Worm (Caenorhabditis elegans) whole organism, young adult: Measurements from ENCODE around the gene nhr-254.

Experiments used
- B0019.2 ChIP-seq: fragments of 200-800 bp; sonication (Bioruptor generic); conservative IDR thresholded peaks from 2 replicates; pipeline ENCODE4 v1.3.6; 2022; ENCODE audit warnings: missing genetic modification reagents, missing genetic modification characterization, missing compliant biosample characterization
- F33H1.4 ChIP-seq: fragments of 200-800 bp; sonication (Bioruptor generic); IDR thresholded peaks from 2 replicates; pipeline ENCODE4 v1.3.6; 2022; ENCODE audit warnings: missing genetic modification reagents, missing genetic modification characterization, missing compliant biosample characterization
- F39B2.1 ChIP-seq: fragments of 200-800 bp; sonication (Bioruptor generic); IDR thresholded peaks from 2 replicates; pipeline ENCODE4 v1.3.6; 2022; ENCODE audit warnings: missing genetic modification reagents, missing genetic modification characterization, missing compliant biosample characterization
- F52B5.7 ChIP-seq: sonication (generic microtip); optimal IDR thresholded peaks from 2 replicates; lab custom pipeline; 2016; ENCODE audit warnings: mild to moderate bottlenecking, missing genetic modification characterization, missing compliant biosample characterization
- K12H6.12 ChIP-seq: fragments of 200-800 bp; sonication (Bioruptor generic); optimal IDR thresholded peaks from 2 replicates; lab custom pipeline; 2018; ENCODE audit warnings: mild to moderate bottlenecking, missing genetic modification characterization, missing compliant biosample characterization
- Y79H2A.3 ChIP-seq: fragments of 200-800 bp; sonication (Bioruptor generic); conservative IDR thresholded peaks from 2 replicates; pipeline ENCODE4 v1.3.6; 2022; ENCODE audit warnings: missing genetic modification reagents, missing genetic modification characterization, missing compliant biosample characterization
- ama-1 ChIP-seq, 3 experiments: fragments of 150-350 bp in 1 of 3; sonication (generic microtip) in 2 of 3; optimal IDR thresholded peaks; 2 replicates each; lab custom pipeline; 2014 to 2018; ENCODE audit warnings: missing biosample characterization in 2 of 3, missing genetic modification characterization in 2 of 3, missing genetic modification reagents in 2 of 3
- aptf-2 ChIP-seq: fragments of 200-800 bp; sonication (Bioruptor generic); conservative IDR thresholded peaks from 2 replicates; pipeline ENCODE4 v1.3.6; 2022; ENCODE audit warnings: missing genetic modification reagents, missing genetic modification characterization, missing compliant biosample characterization
- athp-1 ChIP-seq: sonication (generic microtip); optimal IDR thresholded peaks from 2 replicates; lab custom pipeline; 2017; ENCODE audit warnings: mild to moderate bottlenecking, missing genetic modification characterization, missing compliant biosample characterization
- bed-1 ChIP-seq: fragments of 200-800 bp; sonication (Bioruptor generic); IDR thresholded peaks from 2 replicates; pipeline ENCODE4 v1.3.6; 2022; ENCODE audit warnings: missing genetic modification reagents, missing genetic modification characterization, missing compliant biosample characterization
- bed-2 ChIP-seq: fragments of 200-800 bp; sonication (Bioruptor generic); IDR thresholded peaks from 2 replicates; pipeline ENCODE4 v1.3.6; 2022; ENCODE audit warnings: missing genetic modification reagents, missing genetic modification characterization, missing compliant biosample characterization
- ceh-79 ChIP-seq: sonication (generic microtip); optimal IDR thresholded peaks from 2 replicates; lab custom pipeline; 2017; ENCODE audit warnings: mild to moderate bottlenecking, missing genetic modification characterization, missing compliant biosample characterization
- ceh-91 ChIP-seq: fragments of 200-800 bp; sonication (Bioruptor generic); IDR thresholded peaks from 2 replicates; pipeline ENCODE4 v1.3.6; 2022; ENCODE audit warnings: missing genetic modification reagents, missing genetic modification characterization, missing compliant biosample characterization
- die-1 ChIP-seq: sonication (generic microtip); optimal IDR thresholded peaks from 2 replicates; lab custom pipeline; 2016; ENCODE audit warnings: missing genotype, mild to moderate bottlenecking, missing genetic modification characterization, missing compliant biosample characterization
- dox-1 ChIP-seq: fragments of 200-800 bp; sonication (Bioruptor generic); IDR thresholded peaks from 2 replicates; pipeline ENCODE4 v1.3.6; 2022; ENCODE audit warnings: missing genetic modification reagents, missing genetic modification characterization, missing compliant biosample characterization
- egl-18 ChIP-seq: fragments of 200-800 bp; sonication (Bioruptor generic); IDR thresholded peaks from 2 replicates; pipeline ENCODE4 v1.3.6; 2022; ENCODE audit warnings: missing genetic modification reagents, missing genetic modification characterization, missing compliant biosample characterization
- egrh-3 ChIP-seq: fragments of 200-800 bp; sonication (Bioruptor generic); IDR thresholded peaks from 2 replicates; pipeline ENCODE4 v1.3.6; 2022; ENCODE audit warnings: missing genetic modification reagents, missing genetic modification characterization, missing compliant biosample characterization
- fkh-3 ChIP-seq: sonication (generic microtip); optimal IDR thresholded peaks from 2 replicates; lab custom pipeline; 2016; ENCODE audit warnings: mild to moderate bottlenecking, missing genetic modification characterization, missing compliant biosample characterization
- him-1 ChIP-seq: sonication (generic microtip); optimal IDR thresholded peaks from 2 replicates; lab custom pipeline; 2016; ENCODE audit warnings: missing genotype, missing genetic modification reagents, missing genetic modification characterization, missing compliant biosample characterization
- let-526 ChIP-seq: fragments of 200-800 bp; sonication (Bioruptor generic); IDR thresholded peaks from 2 replicates; pipeline ENCODE4 v1.3.6; 2022; ENCODE audit warnings: missing genetic modification reagents, missing genetic modification characterization, missing compliant biosample characterization
- lin-54 ChIP-seq: fragments of 200-800 bp; sonication (Bioruptor generic); optimal IDR thresholded peaks from 2 replicates; lab custom pipeline; 2018; ENCODE audit warnings: mild to moderate bottlenecking, missing genetic modification characterization, missing compliant biosample characterization
- lir-1 ChIP-seq: fragments of 200-800 bp; sonication (Bioruptor generic); conservative IDR thresholded peaks from 2 replicates; pipeline ENCODE4 v1.3.6; 2022; ENCODE audit warnings: missing genetic modification reagents, missing genetic modification characterization, missing compliant biosample characterization
- lsl-1 ChIP-seq: fragments of 200-800 bp; sonication (Bioruptor generic); optimal IDR thresholded peaks from 2 replicates; lab custom pipeline; 2018; ENCODE audit warnings: mild to moderate bottlenecking, missing genetic modification characterization, moderate library complexity, missing compliant biosample characterization
- lsy-27 ChIP-seq: sonication (generic microtip); optimal IDR thresholded peaks from 2 replicates; lab custom pipeline; 2017; ENCODE audit warnings: missing genetic modification characterization, mild to moderate bottlenecking, missing compliant biosample characterization, antibody characterized with exemption, missing genotype, borderline replicate concordance; ENCODE audit not compliant: insufficient read depth
- nfya-2 ChIP-seq: fragments of 200-800 bp; sonication (Bioruptor generic); IDR thresholded peaks from 2 replicates; pipeline ENCODE4 v1.3.6; 2022; ENCODE audit warnings: missing genetic modification reagents, missing genetic modification characterization, missing compliant biosample characterization
- nhr-90 ChIP-seq: sonication (generic microtip); optimal IDR thresholded peaks from 2 replicates; lab custom pipeline; 2016; ENCODE audit warnings: missing genotype, mild to moderate bottlenecking, missing genetic modification characterization, missing compliant biosample characterization
- repo-1 ChIP-seq: sonication (generic microtip); optimal IDR thresholded peaks from 2 replicates; lab custom pipeline; 2017; ENCODE audit warnings: mild to moderate bottlenecking, missing genetic modification characterization, missing compliant biosample characterization
- rpc-1 ChIP-seq, 2 experiments: fragments of 150-350 bp in 1 of 2; sonication (generic microtip) in 1 of 2; optimal IDR thresholded peaks; 2 replicates each; lab custom pipeline; 2014 to 2018; ENCODE audit warnings: missing biosample characterization in 1 of 2, missing genetic modification characterization in 1 of 2, missing genetic modification reagents in 1 of 2, missing genotype in 1 of 2
- sea-2 ChIP-seq: fragments of 200-800 bp; sonication (Bioruptor generic); IDR thresholded peaks from 2 replicates; pipeline ENCODE4 v1.3.6; 2022; ENCODE audit warnings: missing genetic modification characterization, missing compliant biosample characterization
- somi-1 ChIP-seq: fragments of 200-800 bp; sonication (Bioruptor generic); optimal IDR thresholded peaks from 2 replicates; lab custom pipeline; 2018; ENCODE audit warnings: mild to moderate bottlenecking, missing genetic modification characterization, missing compliant biosample characterization
- zfh-2 ChIP-seq: fragments of 200-800 bp; sonication (Bioruptor generic); conservative IDR thresholded peaks from 2 replicates; pipeline ENCODE4 v1.3.6; 2022; ENCODE audit warnings: missing genetic modification reagents, missing genetic modification characterization, missing compliant biosample characterization
- ztf-28 ChIP-seq: fragments of 200-800 bp; sonication (Bioruptor generic); IDR thresholded peaks from 2 replicates; pipeline ENCODE4 v1.3.6; 2022; ENCODE audit warnings: missing genetic modification reagents, missing genetic modification characterization, missing compliant biosample characterization

Gene nhr-254

ce11 chrV:360068-360467, 32.4 kb upstream of the nhr-254 start:
- TF ChIP-seq fkh-3 (tag; lab: Kevin White, UChicago) (no peak), ceh-79 (tag; lab: Kevin White, UChicago) (no peak), lin-54 (GFP tag; lab: Kevin White, UChicago) (no peak), repo-1 (tag; lab: Kevin White, UChicago) (no peak), K12H6.12 (tag; lab: Kevin White, UChicago) (no peak), bed-2 (GFP tag; lab: Robert Waterston, UW) (no peak), F39B2.1 (GFP tag; lab: Robert Waterston, UW) (no peak), ceh-91 (GFP tag; lab: Robert Waterston, UW) (no peak), egl-18 (no peak), zfh-2 (no peak)
- TF ChIP-seq, all 124 proteins: peak for 0

- TF ChIP-seq let-526 (GFP tag; lab: Robert Waterston, UW) (no peak), zfh-2 (peak; percentile 41; the same call in 1 of the 2 replicates)
Observed at ce11 chrV:361291-361690, 31.1 kb upstream of the nhr-254 start.

- no peak for TF ChIP-seq F52B5.7 (tag; lab: Kevin White, UChicago)
- TF ChIP-seq F33H1.4 (GFP tag; lab: Robert Waterston, UW), result no peak
- TF ChIP-seq rpc-1 (optimal IDR thresholded peaks at IDR 0.05; lab: Kevin White, UChicago), result no peak
- TF ChIP-seq rpc-1 (tag; optimal IDR thresholded peaks at IDR 0.05; lab: Kevin White, UChicago), result no peak
- TF ChIP-seq somi-1 (GFP tag; lab: Kevin White, UChicago), result no peak
- no peak for TF ChIP-seq die-1 (tag; lab: Kevin White, UChicago)
Observed at ce11 chrV:364650-365049, 27.8 kb upstream of the nhr-254 start, which contains the start of gene mltn-6. Gene mltn-6 (plus strand): TSS chrV:364950.

- no peak for TF ChIP-seq sea-2 (GFP tag; lab: Robert Waterston, UW)
- no peak for TF ChIP-seq Y79H2A.3 (GFP tag; lab: Robert Waterston, UW)
- no peak for TF ChIP-seq nfya-2 (GFP tag; lab: Robert Waterston, UW)
- TF ChIP-seq lsl-1 (GFP tag; lab: Kevin White, UChicago), result no peak
- TF ChIP-seq nhr-90, result no peak
- TF ChIP-seq aptf-2 (GFP tag; lab: Robert Waterston, UW), result no peak
- no peak for TF ChIP-seq bed-1 (GFP tag; lab: Robert Waterston, UW)
- TF ChIP-seq ama-1 (optimal IDR thresholded peaks at IDR 0.05; lab: Kevin White, UChicago), result no peak
- TF ChIP-seq ama-1 (GFP tag; optimal IDR thresholded peaks at IDR 0.05; lab: Kevin White, UChicago), result no peak
- no peak for TF ChIP-seq lin-54 (GFP tag; lab: Kevin White, UChicago)
- TF ChIP-seq dox-1 (GFP tag; lab: Robert Waterston, UW), result no peak
- TF ChIP-seq lsy-27 (tag; lab: Kevin White, UChicago), result no peak
Observed at ce11 chrV:370033-370432, 22.4 kb upstream of the nhr-254 start, which contains the start of gene mltn-7. Gene mltn-7 (plus strand): TSS chrV:370333.

ce11 chrV:373192-373591, 19.2 kb upstream of the nhr-254 start:
- no peak for TF ChIP-seq B0019.2 (GFP tag; lab: Robert Waterston, UW)
- no peak for TF ChIP-seq F52B5.7 (tag; lab: Kevin White, UChicago)
- no peak for TF ChIP-seq lir-1
- TF ChIP-seq zfh-2, result peak; percentile 80
- TF ChIP-seq egrh-3 (GFP tag; lab: Robert Waterston, UW), result 0 out of 2 replicates have a peak, but pooled peaks have one; percentile 17
- TF ChIP-seq athp-1 (tag; lab: Kevin White, UChicago), result no peak
- no peak for TF ChIP-seq him-1 (tag; lab: Kevin White, UChicago)
- TF ChIP-seq ztf-28 (GFP tag; lab: Robert Waterston, UW), result no peak
- no peak for TF ChIP-seq dox-1 (GFP tag; lab: Robert Waterston, UW)
